Worm (Caenorhabditis elegans): ENCODE results near the gene srxa-9.

The srxa-9 gene

DNA sequence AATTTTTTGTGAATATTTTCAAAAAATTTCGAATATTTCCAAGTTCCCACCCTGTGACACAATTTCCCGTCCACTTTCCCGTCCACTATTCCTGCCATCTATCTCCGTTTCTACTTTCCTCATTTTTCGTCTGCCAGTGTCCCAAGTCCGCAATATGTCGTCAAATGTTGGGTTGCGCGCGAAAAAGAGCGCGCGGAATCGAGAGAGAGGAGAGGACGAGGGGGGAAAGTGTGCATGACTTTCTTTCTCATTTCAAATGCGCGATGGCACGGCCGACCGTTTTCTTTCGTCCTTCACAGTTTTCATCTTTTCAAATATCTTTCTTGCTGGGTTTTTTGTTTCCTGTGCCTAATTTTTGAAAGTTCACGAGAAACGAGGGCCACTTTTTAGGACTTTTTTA lies 21.8 kb upstream of the srxa-9 start (continued):
- TF ChIP-seq grh-1 (GFP tag; IDR thresholded peaks at IDR 0.05) = peak; percentile 34; the same call in 1 of the 2 replicates
- no peak for TF ChIP-seq elt-2 (tag; optimal IDR thresholded peaks at IDR 0.05)
- TF ChIP-seq zag-1 (tag; optimal IDR thresholded peaks at IDR 0.05) = no peak
- no peak for TF ChIP-seq mab-9 (GFP tag; IDR thresholded peaks at IDR 0.05)
- no peak for TF ChIP-seq unc-98 (GFP tag; IDR thresholded peaks at IDR 0.05)
- TF ChIP-seq dpl-1 (GFP tag; optimal IDR thresholded peaks at IDR 0.05) = peak; percentile 68 to 73 (median 73)
- no peak for TF ChIP-seq pax-3 (tag; optimal IDR thresholded peaks at IDR 0.05)
- TF ChIP-seq lin-13 (GFP tag; optimal IDR thresholded peaks at IDR 0.05) = peak; percentile 67
- TF ChIP-seq pqm-1 (tag; optimal IDR thresholded peaks at IDR 0.05) = no peak
- TF ChIP-seq nhr-85 (tag) = peak; percentile 87
- TF ChIP-seq ztf-11 (tag; optimal IDR thresholded peaks at IDR 0.05) = peak in 1 of 2 experiments; percentile 11
- TF ChIP-seq nhr-90 (tag; optimal IDR thresholded peaks at IDR 0.05; ENCODE audit: poor library complexity) = peak; percentile 68
- no peak for TF ChIP-seq ceh-88 (GFP tag; IDR thresholded peaks at IDR 0.05)
- TF ChIP-seq hlh-4 (tag; optimal IDR thresholded peaks at IDR 0.05) = no peak
- TF ChIP-seq Y116A8C.19 (tag; optimal IDR thresholded peaks at IDR 0.05; ENCODE audit: borderline replicate concordance) = no peak
- TF ChIP-seq fkh-8 (tag; optimal IDR thresholded peaks at IDR 0.05) = no peak
- no peak for TF ChIP-seq unc-62 (GFP tag; optimal IDR thresholded peaks at IDR 0.05)
- TF ChIP-seq nhr-237 (tag; optimal IDR thresholded peaks at IDR 0.05) = no peak
- peak; percentile 48 for TF ChIP-seq jun-1 (tag; optimal IDR thresholded peaks at IDR 0.05)
- TF ChIP-seq alr-1 (tag; optimal IDR thresholded peaks at IDR 0.05; ENCODE audit: borderline replicate concordance) = no peak
- TF ChIP-seq skn-1 (tag; optimal IDR thresholded peaks at IDR 0.05) = peak; percentile 24
- peak; percentile 7 for TF ChIP-seq mef-2 (tag; optimal IDR thresholded peaks at IDR 0.05)
- TF ChIP-seq sptf-1 (tag; optimal IDR thresholded peaks at IDR 0.05) = no peak
- peak; percentile 83 for TF ChIP-seq lin-14 (GFP tag; optimal IDR thresholded peaks at IDR 0.05)
- TF ChIP-seq efl-1 (optimal IDR thresholded peaks at IDR 0.05) = peak; percentile 69 to 78
- TF ChIP-seq efl-1 (GFP tag; optimal IDR thresholded peaks at IDR 0.05 in 1 of 2) = peak in 1 of 2 experiments; percentile 58
- TF ChIP-seq ces-1 (GFP tag; optimal IDR thresholded peaks at IDR 0.05) = no peak
- no peak for TF ChIP-seq ztf-4 (tag; optimal IDR thresholded peaks at IDR 0.05)
- TF ChIP-seq nhr-84 (tag; optimal IDR thresholded peaks at IDR 0.05) = no peak
- TF ChIP-seq ceh-82 (tag; optimal IDR thresholded peaks at IDR 0.05) = peak; percentile 33 to 69 (median 57)
- TF ChIP-seq C34B4.2 (tag; optimal IDR thresholded peaks at IDR 0.05) = no peak

DNA sequence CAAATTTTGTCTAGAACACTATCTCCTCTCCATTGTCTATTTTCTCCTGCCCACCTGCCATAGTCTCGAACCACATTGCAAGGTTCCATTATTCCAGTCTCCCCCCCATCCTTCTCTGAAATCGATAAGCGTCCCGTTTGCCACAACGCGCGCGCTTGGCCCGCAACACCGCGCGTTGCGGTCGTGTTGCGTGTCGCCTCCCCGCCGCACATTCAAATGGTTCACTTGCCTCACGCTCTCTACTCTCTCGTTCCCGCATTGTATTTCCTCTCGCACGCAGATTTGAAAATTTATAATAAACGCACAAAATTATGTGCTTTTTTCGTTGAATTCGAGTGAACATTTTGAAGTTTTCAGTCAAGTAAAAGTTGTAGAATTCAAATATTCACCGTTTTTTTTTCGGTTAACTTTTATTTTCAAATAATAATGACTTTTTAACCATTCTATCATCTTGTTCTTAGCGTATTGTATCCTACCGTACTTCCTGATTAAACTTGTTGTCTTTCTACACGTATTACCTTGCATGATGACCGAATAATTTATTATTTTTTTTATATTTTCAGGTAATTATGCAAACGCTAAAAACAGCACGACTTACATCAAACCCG lies 21.1 kb upstream of the srxa-9 start, which contains the start of gene lin-15B:
Gene lin-15B, plus strand, starts transcription at position 558 of the 608 bp plus-strand sequence.
- TF ChIP-seq hpl-2 (GFP tag; optimal IDR thresholded peaks at IDR 0.05) (no peak), lin-15B (tag; optimal IDR thresholded peaks at IDR 0.05) (peak; percentile 42)

DNA sequence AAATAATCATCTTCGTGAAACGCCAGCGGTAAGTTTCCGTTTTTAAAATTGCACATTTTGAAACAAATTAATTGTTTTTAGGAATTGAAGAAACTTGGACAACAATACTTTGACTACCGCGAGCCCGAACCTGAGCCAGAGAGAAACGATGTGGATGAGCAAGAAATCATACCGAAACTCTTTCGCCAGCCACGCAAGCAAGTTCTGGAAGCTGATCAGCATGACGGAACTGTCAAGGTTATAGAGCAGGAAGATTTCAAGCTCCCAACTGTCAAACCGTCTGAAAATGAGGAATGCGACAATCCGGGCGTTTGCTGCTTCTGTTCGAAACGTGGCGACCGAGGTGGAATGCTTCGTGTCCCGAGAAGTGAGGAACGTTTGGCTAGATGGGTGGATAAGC lies 16.5 kb upstream of the srxa-9 start:
- no peak for TF ChIP-seq hpl-2 (GFP tag; optimal IDR thresholded peaks at IDR 0.05)

DNA sequence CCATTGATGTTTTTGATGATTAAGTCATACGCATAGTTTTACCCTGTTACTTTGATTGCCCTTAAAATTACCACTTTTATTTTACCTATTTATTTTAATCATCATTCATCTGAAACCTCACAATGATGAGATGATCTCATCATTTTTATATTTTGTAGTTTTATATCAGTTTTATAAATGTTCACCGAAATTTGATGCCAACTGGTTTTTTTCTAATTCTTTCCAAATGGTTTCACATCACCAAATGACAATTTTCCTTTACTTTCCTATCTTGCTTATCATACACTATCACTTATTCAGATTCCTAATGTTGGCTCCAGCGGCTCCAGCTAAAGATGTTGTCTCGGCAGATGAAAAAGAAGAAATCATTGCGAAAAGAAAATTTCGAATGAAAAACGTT lies 15.1 kb upstream of the srxa-9 start, which contains the start of gene lin-15A:
Gene lin-15A, plus strand, starts transcription at position 301 of the 400 bp plus-strand sequence.
- TF ChIP-seq nhr-12 (tag; optimal IDR thresholded peaks at IDR 0.05) (no peak), nhr-84 (tag; optimal IDR thresholded peaks at IDR 0.05) (no peak), lir-3 (tag; optimal IDR thresholded peaks at IDR 0.05; ENCODE audit: poor library complexity) (no peak), fkh-8 (tag; optimal IDR thresholded peaks at IDR 0.05) (no peak), F16B12.6 (tag; optimal IDR thresholded peaks at IDR 0.05) (no peak), efl-1 (optimal IDR thresholded peaks at IDR 0.05) (no peak), efl-1 (GFP tag; optimal IDR thresholded peaks at IDR 0.05 in 1 of 2) (no peak)

Data from whole organism, L1 larva.